Worm (Caenorhabditis elegans) whole organism, young adult: ENCODE data around the gene exos-1.

Experiments
- C06A6.2 ChIP-seq: fragments of 200-800 bp; sonication (Bioruptor generic); conservative IDR thresholded peaks from 2 replicates; pipeline ENCODE4 v1.3.6; 2022; ENCODE audit warnings: missing genetic modification characterization, missing compliant biosample characterization
- F23B12.7 ChIP-seq: sonication (generic microtip); optimal IDR thresholded peaks from 2 replicates; lab custom pipeline; 2017; ENCODE audit warnings: missing genetic modification characterization, mild to moderate bottlenecking, missing compliant biosample characterization, antibody characterized with exemption, moderate library complexity; ENCODE audit not compliant: insufficient read depth
- F37B4.10 ChIP-seq: fragments of 200-800 bp; sonication (Bioruptor generic); IDR thresholded peaks from 2 replicates; pipeline ENCODE4 v1.3.6; 2022; ENCODE audit warnings: missing genetic modification characterization, missing compliant biosample characterization
- F52B5.7 ChIP-seq: sonication (generic microtip); optimal IDR thresholded peaks from 2 replicates; lab custom pipeline; 2016; ENCODE audit warnings: mild to moderate bottlenecking, missing genetic modification characterization, missing compliant biosample characterization
- F55B11.4 ChIP-seq: sonication (generic microtip); optimal IDR thresholded peaks from 2 replicates; lab custom pipeline; 2016; ENCODE audit warnings: missing compliant biosample characterization, missing genetic modification characterization, borderline replicate concordance; ENCODE audit not compliant: insufficient read depth
- Y53F4B.3 ChIP-seq: fragments of 200-800 bp; sonication (Bioruptor generic); IDR thresholded peaks from 2 replicates; pipeline ENCODE4 v1.3.6; 2022; ENCODE audit warnings: missing genetic modification reagents, missing genetic modification characterization, missing compliant biosample characterization
- Y53G8AR.9 ChIP-seq: fragments of 200-800 bp; sonication (Bioruptor generic); conservative IDR thresholded peaks from 2 replicates; pipeline ENCODE4 v1.3.6; 2022; ENCODE audit warnings: missing genetic modification reagents, missing genetic modification characterization, missing compliant biosample characterization
- Y67H2A.10 ChIP-seq: fragments of 200-800 bp; sonication (Bioruptor generic); conservative IDR thresholded peaks from 2 replicates; pipeline ENCODE4 v1.3.6; 2022; ENCODE audit warnings: missing genetic modification reagents, missing genetic modification characterization, missing compliant biosample characterization
- akir-1 ChIP-seq: fragments of 200-800 bp; sonication (Bioruptor generic); optimal IDR thresholded peaks from 2 replicates; lab custom pipeline; 2018; ENCODE audit warnings: mild to moderate bottlenecking, missing genetic modification characterization, moderate library complexity, missing compliant biosample characterization
- aptf-3 ChIP-seq: fragments of 200-800 bp; sonication (Bioruptor generic); IDR thresholded peaks from 2 replicates; pipeline ENCODE4 v1.3.6; 2022; ENCODE audit warnings: missing genetic modification characterization, missing compliant biosample characterization
- atf-7 ChIP-seq: sonication (generic microtip); optimal IDR thresholded peaks from 2 replicates; lab custom pipeline; 2017; ENCODE audit warnings: mild to moderate bottlenecking, missing genetic modification characterization, missing compliant biosample characterization
- athp-1 ChIP-seq: sonication (generic microtip); optimal IDR thresholded peaks from 2 replicates; lab custom pipeline; 2017; ENCODE audit warnings: mild to moderate bottlenecking, missing genetic modification characterization, missing compliant biosample characterization
- attf-5 ChIP-seq: fragments of 200-800 bp; sonication (Bioruptor generic); optimal IDR thresholded peaks from 2 replicates; lab custom pipeline; 2018; ENCODE audit warnings: mild to moderate bottlenecking, missing genetic modification characterization, missing compliant biosample characterization
- bed-1 ChIP-seq: fragments of 200-800 bp; sonication (Bioruptor generic); IDR thresholded peaks from 2 replicates; pipeline ENCODE4 v1.3.6; 2022; ENCODE audit warnings: missing genetic modification reagents, missing genetic modification characterization, missing compliant biosample characterization
- bed-2 ChIP-seq: fragments of 200-800 bp; sonication (Bioruptor generic); IDR thresholded peaks from 2 replicates; pipeline ENCODE4 v1.3.6; 2022; ENCODE audit warnings: missing genetic modification reagents, missing genetic modification characterization, missing compliant biosample characterization
- cebp-1 ChIP-seq, 2 experiments: fragments of 200-800 bp in 1 of 2; sonication (Bioruptor generic) in 1 of 2; sonication (generic microtip) in 1 of 2; IDR thresholded peaks in 1 of 2; optimal IDR thresholded peaks in 1 of 2; 2 replicates each; pipeline versions ENCODE4 v1.3.6 to Lab custom; 2017 to 2022; ENCODE audit warnings: missing compliant biosample characterization in 2 of 2, missing genetic modification characterization in 2 of 2, mild to moderate bottlenecking in 1 of 2, missing genetic modification reagents in 1 of 2, moderate library complexity in 1 of 2
- ceh-100 ChIP-seq: fragments of 200-800 bp; sonication (Bioruptor generic); IDR thresholded peaks from 2 replicates; pipeline ENCODE4 v1.3.6; 2022; ENCODE audit warnings: missing genetic modification reagents, missing genetic modification characterization, missing compliant biosample characterization
- ceh-79 ChIP-seq: sonication (generic microtip); optimal IDR thresholded peaks from 2 replicates; lab custom pipeline; 2017; ENCODE audit warnings: mild to moderate bottlenecking, missing genetic modification characterization, missing compliant biosample characterization
- ceh-91 ChIP-seq: fragments of 200-800 bp; sonication (Bioruptor generic); IDR thresholded peaks from 2 replicates; pipeline ENCODE4 v1.3.6; 2022; ENCODE audit warnings: missing genetic modification reagents, missing genetic modification characterization, missing compliant biosample characterization
- chd-7 ChIP-seq: sonication (generic microtip); optimal IDR thresholded peaks from 2 replicates; lab custom pipeline; 2016; ENCODE audit warnings: mild to moderate bottlenecking, missing genetic modification characterization, moderate library complexity, missing compliant biosample characterization
- dox-1 ChIP-seq: fragments of 200-800 bp; sonication (Bioruptor generic); IDR thresholded peaks from 2 replicates; pipeline ENCODE4 v1.3.6; 2022; ENCODE audit warnings: missing genetic modification reagents, missing genetic modification characterization, missing compliant biosample characterization
- efl-1 ChIP-seq: fragments of 150-350 bp; optimal IDR thresholded peaks from 2 replicates; lab custom pipeline; 2014; ENCODE audit warnings: missing biosample characterization, missing genetic modification reagents, missing genetic modification characterization
- fkh-3 ChIP-seq: sonication (generic microtip); optimal IDR thresholded peaks from 2 replicates; lab custom pipeline; 2016; ENCODE audit warnings: mild to moderate bottlenecking, missing genetic modification characterization, missing compliant biosample characterization
- hlh-12 ChIP-seq: sonication (generic microtip); optimal IDR thresholded peaks from 2 replicates; lab custom pipeline; 2016; ENCODE audit warnings: missing genetic modification characterization, missing compliant biosample characterization
- hlh-26 ChIP-seq: fragments of 200-800 bp; sonication (Bioruptor generic); conservative IDR thresholded peaks from 2 replicates; pipeline ENCODE4 v1.3.6; 2022; ENCODE audit warnings: missing genetic modification reagents, missing genetic modification characterization, missing compliant biosample characterization
- hmg-1.2 ChIP-seq: fragments of 200-800 bp; sonication (Bioruptor generic); IDR thresholded peaks from 2 replicates; pipeline ENCODE4 v1.3.6; 2022; ENCODE audit warnings: missing genetic modification reagents, missing genetic modification characterization, missing compliant biosample characterization
- hmg-20 ChIP-seq: fragments of 200-800 bp; sonication (Bioruptor generic); IDR thresholded peaks from 2 replicates; pipeline ENCODE4 v1.3.6; 2022; ENCODE audit warnings: missing genetic modification reagents, missing genetic modification characterization, missing compliant biosample characterization
- lag-1 ChIP-seq: fragments of 200-800 bp; sonication (Bioruptor generic); IDR thresholded peaks from 2 replicates; pipeline ENCODE4 v1.3.6; 2022; ENCODE audit warnings: missing genetic modification reagents, missing genetic modification characterization, missing compliant biosample characterization
- lin-26 ChIP-seq: fragments of 200-800 bp; sonication (Bioruptor generic); IDR thresholded peaks from 2 replicates; pipeline ENCODE4 v1.3.6; 2022; ENCODE audit warnings: missing genetic modification reagents, missing genetic modification characterization, missing compliant biosample characterization
- lsy-27 ChIP-seq: sonication (generic microtip); optimal IDR thresholded peaks from 2 replicates; lab custom pipeline; 2017; ENCODE audit warnings: missing genetic modification characterization, mild to moderate bottlenecking, missing compliant biosample characterization, antibody characterized with exemption, missing genotype, borderline replicate concordance; ENCODE audit not compliant: insufficient read depth
- madf-10 ChIP-seq: sonication (generic microtip); optimal IDR thresholded peaks from 2 replicates; lab custom pipeline; 2016; ENCODE audit warnings: mild to moderate bottlenecking, missing genetic modification characterization, missing compliant biosample characterization
- nhr-179 ChIP-seq: sonication (generic microtip); optimal IDR thresholded peaks from 2 replicates; lab custom pipeline; 2016; ENCODE audit warnings: mild to moderate bottlenecking, missing genetic modification characterization, missing compliant biosample characterization
- pha-4 ChIP-seq: fragments of 150-350 bp; sonication (generic microtip); optimal IDR thresholded peaks from 2 replicates; lab custom pipeline; 2014; ENCODE audit warnings: missing biosample characterization, missing genetic modification reagents, missing genetic modification characterization
- rcor-1 ChIP-seq: fragments of 200-800 bp; sonication (Bioruptor generic); IDR thresholded peaks from 2 replicates; pipeline ENCODE4 v1.3.6; 2022; ENCODE audit warnings: missing genetic modification reagents, missing genetic modification characterization, missing compliant biosample characterization
- repo-1 ChIP-seq: sonication (generic microtip); optimal IDR thresholded peaks from 2 replicates; lab custom pipeline; 2017; ENCODE audit warnings: mild to moderate bottlenecking, missing genetic modification characterization, missing compliant biosample characterization
- rpc-1 ChIP-seq, 2 experiments: fragments of 150-350 bp in 1 of 2; sonication (generic microtip) in 1 of 2; optimal IDR thresholded peaks; 2 replicates each; lab custom pipeline; 2014 to 2018; ENCODE audit warnings: missing biosample characterization in 1 of 2, missing genetic modification characterization in 1 of 2, missing genetic modification reagents in 1 of 2, missing genotype in 1 of 2
- tbx-9 ChIP-seq: sonication (generic microtip); optimal IDR thresholded peaks from 2 replicates; lab custom pipeline; 2016; ENCODE audit warnings: borderline replicate concordance, missing genetic modification characterization, inconsistent platforms, missing compliant biosample characterization
- tlf-1 ChIP-seq: fragments of 200-800 bp; sonication (Bioruptor generic); optimal IDR thresholded peaks from 2 replicates; lab custom pipeline; 2018; ENCODE audit warnings: mild to moderate bottlenecking, missing genetic modification characterization, missing compliant biosample characterization
- unc-130 ChIP-seq: sonication (generic microtip); optimal IDR thresholded peaks from 2 replicates; lab custom pipeline; 2016; ENCODE audit warnings: missing genetic modification reagents, missing genetic modification characterization, missing compliant biosample characterization
- unc-62 ChIP-seq: fragments of 150-350 bp; optimal IDR thresholded peaks from 2 replicates; lab custom pipeline; 2014; ENCODE audit warnings: missing biosample characterization, missing genetic modification reagents, missing genetic modification characterization
- zfh-2 ChIP-seq: fragments of 200-800 bp; sonication (Bioruptor generic); conservative IDR thresholded peaks from 2 replicates; pipeline ENCODE4 v1.3.6; 2022; ENCODE audit warnings: missing genetic modification reagents, missing genetic modification characterization, missing compliant biosample characterization
- ztf-28 ChIP-seq: fragments of 200-800 bp; sonication (Bioruptor generic); IDR thresholded peaks from 2 replicates; pipeline ENCODE4 v1.3.6; 2022; ENCODE audit warnings: missing genetic modification reagents, missing genetic modification characterization, missing compliant biosample characterization
- ztf-3 ChIP-seq: fragments of 200-800 bp; sonication (Bioruptor generic); optimal IDR thresholded peaks from 2 replicates; lab custom pipeline; 2018; ENCODE audit warnings: mild to moderate bottlenecking, missing genetic modification characterization, missing compliant biosample characterization
- ztf-6 ChIP-seq: fragments of 200-800 bp; sonication (Bioruptor generic); IDR thresholded peaks from 2 replicates; pipeline ENCODE4 v1.3.6; 2022; ENCODE audit warnings: missing genetic modification reagents, missing genetic modification characterization, missing compliant biosample characterization

exos-1 gene

ce11 chrIII:11050658-11051118 lies 41.8 kb downstream of the exos-1 start (continued):
- TF ChIP-seq athp-1 (tag; lab: Kevin White, UChicago) (no peak), nhr-179 (tag; lab: Kevin White, UChicago) (no peak), F52B5.7 (no peak), aptf-3 (GFP tag; lab: Robert Waterston, UW) (no peak), bed-2 (GFP tag; lab: Robert Waterston, UW) (no peak), hmg-20 (GFP tag; lab: Robert Waterston, UW) (no peak), atf-7 (tag; lab: Kevin White, UChicago) (no peak), chd-7 (tag; lab: Kevin White, UChicago) (no peak), Y67H2A.10 (GFP tag; lab: Robert Waterston, UW) (no peak), cebp-1 (GFP tag; IDR thresholded peaks at IDR 0.05; lab: Robert Waterston, UW) (peak; percentile 11; the same call in 1 of the 2 replicates), cebp-1 (tag; optimal IDR thresholded peaks at IDR 0.05; lab: Kevin White, UChicago) (peak; percentile 29), ceh-100 (GFP tag; lab: Robert Waterston, UW) (no peak), rcor-1 (GFP tag; lab: Robert Waterston, UW) (no peak), tlf-1 (no peak), ztf-28 (GFP tag; lab: Robert Waterston, UW) (no peak), zfh-2 (GFP tag; lab: Robert Waterston, UW) (peak; percentile 90), unc-62 (GFP tag; lab: Kevin White, UChicago) (no peak), C06A6.2 (no peak), pha-4 (tag; lab: Kevin White, UChicago) (peak; percentile 35), F37B4.10 (no peak), hmg-1.2 (GFP tag; lab: Robert Waterston, UW) (peak; percentile 77; the same call in 1 of the 2 replicates), akir-1 (no peak), ztf-3 (GFP tag; lab: Kevin White, UChicago) (no peak), fkh-3 (tag; lab: Kevin White, UChicago) (no peak), F23B12.7 (no peak), dox-1 (GFP tag; lab: Robert Waterston, UW) (peak; percentile 21; the same call in 1 of the 2 replicates), ceh-91 (GFP tag; lab: Robert Waterston, UW) (no peak), hlh-12 (tag; lab: Kevin White, UChicago) (no peak), attf-5 (peak; percentile 39), madf-10 (no peak), Y53F4B.3 (GFP tag; lab: Robert Waterston, UW) (no peak), bed-1 (GFP tag; lab: Robert Waterston, UW) (no peak), Y53G8AR.9 (GFP tag; lab: Robert Waterston, UW) (no peak), lsy-27 (no peak), hlh-26 (GFP tag; lab: Robert Waterston, UW) (no peak), lag-1 (GFP tag; lab: Robert Waterston, UW) (no peak)

- TF ChIP-seq unc-130 (GFP tag; lab: Kevin White, UChicago), result no peak
- no peak for TF ChIP-seq efl-1 (GFP tag; lab: Kevin White, UChicago)
- no peak for TF ChIP-seq lin-26
- TF ChIP-seq ztf-6 (GFP tag; lab: Robert Waterston, UW), result no peak
- TF ChIP-seq Y53G8AR.9 (GFP tag; lab: Robert Waterston, UW), result no peak
- no peak for TF ChIP-seq F55B11.4 (tag; lab: Kevin White, UChicago)
- no peak for TF ChIP-seq tbx-9 (tag; lab: Kevin White, UChicago)
- TF ChIP-seq repo-1 (tag; lab: Kevin White, UChicago), result no peak
- TF ChIP-seq rpc-1 (optimal IDR thresholded peaks at IDR 0.05; lab: Kevin White, UChicago), result no peak
- TF ChIP-seq rpc-1 (tag; optimal IDR thresholded peaks at IDR 0.05; lab: Kevin White, UChicago), result no peak
- TF ChIP-seq ceh-100 (GFP tag; lab: Robert Waterston, UW), result no peak
- no peak for TF ChIP-seq ceh-79 (tag; lab: Kevin White, UChicago)
Measured at ce11 chrIII:11053603-11054002, 44.8 kb downstream of the exos-1 start.
